Fruit fly (Drosophila melanogaster): Measurements from ENCODE around the gene RabGGTb.

DNA sequence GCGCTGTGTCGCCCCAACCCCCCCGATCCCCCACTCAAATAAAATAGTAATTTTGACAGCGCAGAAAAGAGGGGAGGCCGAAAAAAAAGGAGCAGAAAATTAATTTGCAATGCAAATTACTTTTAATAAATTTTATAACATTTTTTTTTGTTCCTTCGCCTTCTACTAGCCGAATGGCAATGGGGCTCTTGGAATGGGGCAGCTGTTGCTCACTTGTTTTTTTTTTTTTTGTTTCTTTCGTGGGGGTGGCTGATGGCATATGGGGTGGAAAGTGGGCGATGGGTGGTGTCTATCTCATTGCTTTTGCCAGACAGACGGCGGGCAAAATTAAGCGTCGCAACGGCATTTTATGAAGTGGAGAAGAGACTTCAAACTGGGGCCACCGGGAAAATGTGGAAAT, 41.7 kb downstream of the RabGGTb start:
- TF ChIP-seq CG8478 (optimal IDR thresholded peaks at IDR 0.05) (no peak), CTCF (optimal IDR thresholded peaks at IDR 0.05) (no peak)

Measured in S2 (cell line).